Worm (Caenorhabditis elegans): ENCODE measurements around the gene Y57E12AR.1.

DNA sequence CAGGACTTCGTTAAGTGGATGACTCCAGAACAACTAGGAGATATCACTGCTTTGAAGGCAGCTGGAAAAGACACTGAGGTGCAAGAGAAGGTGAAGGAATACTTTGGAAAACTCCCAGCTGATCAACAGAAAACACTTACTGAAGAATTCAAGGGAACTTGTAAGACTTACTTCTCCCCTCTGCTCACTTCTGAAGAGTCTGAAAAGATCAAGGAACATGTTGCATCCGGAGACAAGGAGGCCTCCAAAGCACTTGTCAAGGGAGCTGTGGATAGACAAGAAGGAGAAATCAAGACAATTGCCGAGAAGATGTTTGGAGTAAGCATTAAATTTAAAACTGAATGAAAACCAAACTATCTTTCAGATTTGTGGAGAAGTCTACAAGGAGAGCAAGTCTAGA lies 14.3 kb upstream of the Y57E12AR.1 start:
- no peak for TF ChIP-seq elt-1 (tag; optimal IDR thresholded peaks at IDR 0.05)
- no peak for TF ChIP-seq ceh-82 (tag; optimal IDR thresholded peaks at IDR 0.05)
- TF ChIP-seq nhr-237 (tag; optimal IDR thresholded peaks at IDR 0.05): no peak
- no peak for TF ChIP-seq fkh-10 (GFP tag; optimal IDR thresholded peaks at IDR 0.05)
- no peak for TF ChIP-seq nfya-1 (tag; optimal IDR thresholded peaks at IDR 0.05; ENCODE audit: insufficient read depth)
- no peak for TF ChIP-seq nhr-28 (tag; optimal IDR thresholded peaks at IDR 0.05)
- no peak for TF ChIP-seq unc-62 (GFP tag; optimal IDR thresholded peaks at IDR 0.05)
- no peak for TF ChIP-seq egl-27 (tag; optimal IDR thresholded peaks at IDR 0.05)
- no peak for TF ChIP-seq nhr-25 (tag; optimal IDR thresholded peaks at IDR 0.05)
- TF ChIP-seq fkh-2 (tag; optimal IDR thresholded peaks at IDR 0.05): no peak
- no peak for TF ChIP-seq pqm-1 (tag; optimal IDR thresholded peaks at IDR 0.05)
- TF ChIP-seq ceh-16 (tag; optimal IDR thresholded peaks at IDR 0.05): no peak
- TF ChIP-seq ztf-4 (tag; optimal IDR thresholded peaks at IDR 0.05): no peak
- TF ChIP-seq nhr-76 (tag; optimal IDR thresholded peaks at IDR 0.05): no peak

Data from whole organism, L3 larva.